Fruit fly (Drosophila melanogaster) whole organism, adult: ENCODE results near the gene HLH3B.

Source experiments
- CG11617 ChIP-seq: fragments of 200-800 bp; sonication (Bioruptor generic); optimal IDR thresholded peaks from 2 replicates; lab custom pipeline; 2017; ENCODE audit warnings: mild to moderate bottlenecking, missing biosample characterization, missing genetic modification reagents, missing genetic modification characterization
- CG12768 ChIP-seq: fragments of 200-800 bp; sonication (Bioruptor generic); optimal IDR thresholded peaks from 2 replicates; lab custom pipeline; 2017; ENCODE audit warnings: missing biosample characterization, missing genetic modification characterization, mild to moderate bottlenecking, moderate library complexity, missing genetic modification reagents
- CG14711 ChIP-seq: fragments of 200-800 bp; sonication (Bioruptor generic); optimal IDR thresholded peaks from 2 replicates; lab custom pipeline; 2018; ENCODE audit warnings: missing biosample characterization, mild to moderate bottlenecking, missing genetic modification characterization, moderate library complexity
- CG1620 ChIP-seq: fragments of 200-800 bp; sonication (Bioruptor generic); optimal IDR thresholded peaks from 2 replicates; lab custom pipeline; 2016; ENCODE audit warnings: missing biosample characterization, missing genetic modification characterization
- CG33017 ChIP-seq: fragments of 200-800 bp; sonication (Bioruptor generic); optimal IDR thresholded peaks from 2 replicates; lab custom pipeline; 2018; ENCODE audit warnings: missing biosample characterization, mild to moderate bottlenecking, missing genetic modification characterization, moderate library complexity
- CG5204 ChIP-seq: fragments of 200-800 bp; sonication (Bioruptor generic); optimal IDR thresholded peaks from 2 replicates; lab custom pipeline; 2016; ENCODE audit warnings: missing biosample characterization, missing genetic modification characterization
- CG7045 ChIP-seq: fragments of 200-800 bp; sonication (Bioruptor generic); optimal IDR thresholded peaks from 2 replicates; lab custom pipeline; 2017; ENCODE audit warnings: missing biosample characterization, mild to moderate bottlenecking, missing genetic modification characterization
- CG7101 ChIP-seq: fragments of 200-800 bp; sonication (Bioruptor generic); optimal IDR thresholded peaks from 2 replicates; lab custom pipeline; 2018; ENCODE audit warnings: missing biosample characterization, mild to moderate bottlenecking, missing genetic modification characterization, moderate library complexity
- Clk ChIP-seq: fragments of 200-800 bp; sonication (Bioruptor generic); optimal IDR thresholded peaks from 2 replicates; lab custom pipeline; 2017; ENCODE audit warnings: missing biosample characterization, missing genetic modification characterization
- Crg-1 ChIP-seq: fragments of 200-800 bp; sonication (Bioruptor generic); optimal IDR thresholded peaks from 2 replicates; lab custom pipeline; 2016; ENCODE audit warnings: missing biosample characterization, missing genetic modification characterization
- Hr96 ChIP-seq: fragments of 200-800 bp; sonication (Bioruptor generic); optimal IDR thresholded peaks from 2 replicates; lab custom pipeline; 2016; ENCODE audit warnings: missing biosample characterization, missing genetic modification characterization
- Mnt ChIP-seq: fragments of 200-800 bp; sonication (Bioruptor generic); optimal IDR thresholded peaks from 2 replicates; lab custom pipeline; 2016; ENCODE audit warnings: missing biosample characterization, mild to moderate bottlenecking, missing genetic modification characterization
- bab1 ChIP-seq: fragments of 200-800 bp; sonication (Bioruptor generic); optimal IDR thresholded peaks from 3 replicates; lab custom pipeline; 2019; ENCODE audit warnings: missing biosample characterization, mild to moderate bottlenecking, missing genetic modification characterization, moderate library complexity
- cic ChIP-seq: fragments of 200-800 bp; sonication (Bioruptor generic); optimal IDR thresholded peaks from 2 replicates; lab custom pipeline; 2017; ENCODE audit warnings: missing biosample characterization, mild to moderate bottlenecking, missing genetic modification characterization, moderate library complexity
- cnc ChIP-seq, 2 experiments: fragments of >200 bp; optimal IDR thresholded peaks; 2 replicates each; lab custom pipeline; 2017
- kay ChIP-seq: fragments of 200-800 bp; sonication (Bioruptor generic); peaks from one replicate; lab custom pipeline; 2016; ENCODE audit warnings: missing biosample characterization, missing genetic modification characterization, borderline replicate concordance
- ovo ChIP-seq: fragments of 200-800 bp; sonication (Bioruptor generic); optimal IDR thresholded peaks from 2 replicates; lab custom pipeline; 2016; ENCODE audit warnings: missing biosample characterization, missing genetic modification characterization
- pad ChIP-seq: fragments of 200-800 bp; sonication (Bioruptor generic); optimal IDR thresholded peaks from 3 replicates; lab custom pipeline; 2017; ENCODE audit warnings: missing biosample characterization, missing genetic modification characterization, mild to moderate bottlenecking, moderate library complexity, missing genetic modification reagents
- tj ChIP-seq: fragments of 200-800 bp; sonication (Bioruptor generic); optimal IDR thresholded peaks from 3 replicates; lab custom pipeline; 2017; ENCODE audit warnings: missing biosample characterization, mild to moderate bottlenecking, missing genetic modification characterization, moderate library complexity
- toe ChIP-seq: fragments of 200-800 bp; sonication (Bioruptor generic); optimal IDR thresholded peaks from 2 replicates; lab custom pipeline; 2016; ENCODE audit warnings: missing biosample characterization, missing genetic modification characterization

The HLH3B gene

dm6 chrX:2642484-2643379 is 38.8 kb downstream of the HLH3B start:
- TF ChIP-seq kay (no peak), CG33017 (tag; lab: Kevin White, UChicago) (no peak), cic (peak; percentile 21), toe (GFP tag; lab: Kevin White, UChicago) (no peak), CG14711 (tag; lab: Kevin White, UChicago) (no peak), Clk (GFP tag; lab: Kevin White, UChicago) (no peak), CG12768 (GFP tag; lab: Kevin White, UChicago) (peak; percentile 23), CG5204 (GFP tag; lab: Kevin White, UChicago) (no peak), CG11617 (GFP tag; lab: Kevin White, UChicago) (peak; percentile 36), CG7045 (GFP tag; lab: Kevin White, UChicago) (no peak), Mnt (GFP tag; lab: Kevin White, UChicago) (peak; percentile 34), tj (GFP tag; lab: Kevin White, UChicago) (peak; percentile 75), CG7101 (tag; lab: Kevin White, UChicago) (peak; percentile 30), ovo (GFP tag; lab: Kevin White, UChicago) (no peak), Hr96 (GFP tag; lab: Kevin White, UChicago) (no peak), CG1620 (GFP tag; lab: Kevin White, UChicago) (no peak), Crg-1 (GFP tag; lab: Kevin White, UChicago) (no peak), pad (GFP tag; lab: Kevin White, UChicago) (peak; percentile 34), cnc (optimal IDR thresholded peaks at IDR 0.05; lab: Kevin White, UChicago) (no peak), bab1 (GFP tag; lab: Kevin White, UChicago) (peak; percentile 1)

dm6 chrX:2638646-2639045 is 42.9 kb downstream of the HLH3B start:
- TF ChIP-seq Crg-1 (GFP tag; lab: Kevin White, UChicago) (no peak), CG11617 (GFP tag; lab: Kevin White, UChicago) (no peak), CG33017 (tag; lab: Kevin White, UChicago) (no peak), CG1620 (GFP tag; lab: Kevin White, UChicago) (no peak), CG7045 (GFP tag; lab: Kevin White, UChicago) (no peak)

DNA sequence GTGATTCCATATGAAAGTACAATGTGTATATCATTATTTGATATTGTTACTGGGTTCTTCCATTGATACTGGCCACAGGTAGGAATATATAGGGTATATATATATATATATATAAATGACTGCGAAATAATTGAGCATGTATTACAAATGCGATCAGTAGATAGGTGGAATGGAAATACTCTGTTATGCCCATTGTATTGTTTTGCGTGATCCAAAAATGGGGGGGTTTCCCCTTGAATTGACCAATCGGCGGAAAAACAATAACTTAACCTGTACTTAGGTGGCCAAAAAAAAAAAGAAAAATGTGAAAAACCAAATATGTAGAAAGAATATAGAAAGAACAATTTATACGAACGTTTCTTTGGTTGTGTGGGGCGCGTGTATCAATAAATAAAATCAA is 43.6 kb downstream of the HLH3B start:
- TF ChIP-seq Crg-1 (GFP tag; lab: Kevin White, UChicago) (no peak), CG14711 (tag; lab: Kevin White, UChicago) (no peak), Mnt (GFP tag; lab: Kevin White, UChicago) (no peak), pad (GFP tag; lab: Kevin White, UChicago) (no peak)

DNA sequence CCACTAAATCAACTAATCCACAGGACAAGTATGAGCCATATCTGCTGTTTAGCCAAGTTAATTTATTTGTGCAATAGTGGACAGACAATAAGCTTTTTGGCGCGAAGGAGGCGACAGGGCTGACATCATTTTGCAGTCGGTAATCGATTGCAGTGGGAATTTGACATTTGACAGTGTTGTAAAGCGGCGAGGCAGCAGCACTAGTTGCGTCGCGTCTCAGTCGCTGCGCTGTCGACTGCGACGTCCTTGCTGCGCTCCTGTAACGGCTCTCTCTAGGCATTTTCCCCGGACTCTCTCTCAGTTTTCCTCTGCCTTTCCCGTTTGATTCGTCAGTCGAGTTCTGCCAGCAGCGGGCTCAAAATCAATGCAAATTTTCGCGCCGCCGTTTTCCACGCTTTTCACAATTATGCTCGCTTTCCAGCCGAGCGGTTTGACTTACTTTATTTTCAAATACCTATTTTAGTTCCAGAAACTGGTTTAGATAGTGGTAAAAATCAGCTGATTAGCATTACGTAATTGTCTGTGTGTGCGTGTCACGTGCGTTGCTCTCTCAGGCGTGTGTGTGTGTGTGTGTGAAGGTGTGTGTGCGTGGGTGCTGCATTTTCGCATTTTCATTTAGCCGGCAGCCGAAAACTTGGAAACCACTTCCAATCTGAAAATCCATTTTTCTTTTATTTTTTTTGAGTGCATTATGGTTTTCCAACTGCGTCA is 44.5 kb downstream of the HLH3B start:
- TF ChIP-seq Clk (GFP tag; lab: Kevin White, UChicago), result no peak
- TF ChIP-seq cic, result no peak
- no peak for TF ChIP-seq bab1 (GFP tag; lab: Kevin White, UChicago)
- no peak for TF ChIP-seq Hr96 (GFP tag; lab: Kevin White, UChicago)
- TF ChIP-seq CG12768 (GFP tag; lab: Kevin White, UChicago), result no peak
- no peak for TF ChIP-seq CG11617 (GFP tag; lab: Kevin White, UChicago)
- no peak for TF ChIP-seq toe (GFP tag; lab: Kevin White, UChicago)
- no peak for TF ChIP-seq ovo (GFP tag; lab: Kevin White, UChicago)
- no peak for TF ChIP-seq CG1620 (GFP tag; lab: Kevin White, UChicago)
- no peak for TF ChIP-seq Mnt (GFP tag; lab: Kevin White, UChicago)
- no peak for TF ChIP-seq tj (GFP tag; lab: Kevin White, UChicago)
- TF ChIP-seq pad (GFP tag; lab: Kevin White, UChicago), result no peak
- TF ChIP-seq CG7101 (tag; lab: Kevin White, UChicago), result no peak
- TF ChIP-seq CG7045 (GFP tag; lab: Kevin White, UChicago), result no peak
- no peak for TF ChIP-seq kay
- TF ChIP-seq cnc (optimal IDR thresholded peaks at IDR 0.05; lab: Kevin White, UChicago), result no peak
- TF ChIP-seq Crg-1 (GFP tag; lab: Kevin White, UChicago), result no peak
- no peak for TF ChIP-seq CG33017 (tag; lab: Kevin White, UChicago)
- TF ChIP-seq CG14711 (tag; lab: Kevin White, UChicago), result no peak

- TF ChIP-seq kay, result no peak
- TF ChIP-seq CG14711 (tag; lab: Kevin White, UChicago), result peak; percentile 73
Measured at dm6 chrX:2635953-2636715, 45.4 kb downstream of the HLH3B start.
